Worm (Caenorhabditis elegans) whole organism, L4 larva: ENCODE results near the gene C56C10.6.

Experiments used
- D1046.2 ChIP-seq: fragments of 200-800 bp; sonication (Bioruptor generic); IDR thresholded peaks from 2 replicates; pipeline ENCODE4 v1.3.6; 2022; ENCODE audit warnings: missing genetic modification characterization, missing compliant biosample characterization
- F10B5.3 ChIP-seq: sonication (generic microtip); optimal IDR thresholded peaks from 2 replicates; lab custom pipeline; 2016; ENCODE audit warnings: mild to moderate bottlenecking, missing genetic modification characterization, missing compliant biosample characterization
- F44E2.7 ChIP-seq: fragments of 200-800 bp; sonication (Bioruptor generic); IDR thresholded peaks from 2 replicates; pipeline ENCODE4 v2.1.2; 2022; ENCODE audit warnings: missing genetic modification characterization, missing compliant biosample characterization
- T20F7.1 ChIP-seq: fragments of 200-800 bp; sonication (Bioruptor generic); optimal IDR thresholded peaks from 2 replicates; lab custom pipeline; 2018; ENCODE audit warnings: mild to moderate bottlenecking, missing genetic modification characterization, missing compliant biosample characterization
- aly-2 ChIP-seq: sonication (generic microtip); optimal IDR thresholded peaks from 2 replicates; lab custom pipeline; 2018; ENCODE audit warnings: missing biosample characterization, missing genetic modification characterization
- arid-1 ChIP-seq: fragments of 200-800 bp; sonication (Bioruptor generic); conservative IDR thresholded peaks from 2 replicates; pipeline ENCODE4 v1.3.6; 2022; ENCODE audit warnings: missing genetic modification reagents, missing genetic modification characterization, missing compliant biosample characterization
- attf-4 ChIP-seq: sonication (generic microtip); optimal IDR thresholded peaks from 3 replicates; lab custom pipeline; 2017; ENCODE audit warnings: missing biosample characterization, missing genetic modification characterization
- ceh-32 ChIP-seq: sonication (generic microtip); optimal IDR thresholded peaks from 2 replicates; lab custom pipeline; 2016; ENCODE audit warnings: mild to moderate bottlenecking, missing genetic modification characterization, missing compliant biosample characterization; ENCODE audit not compliant: poor library complexity
- ceh-44 ChIP-seq: fragments of 200-800 bp; sonication (Bioruptor generic); IDR thresholded peaks from 2 replicates; pipeline ENCODE4 v1.3.6; 2022; ENCODE audit warnings: missing genetic modification reagents, missing genetic modification characterization, missing compliant biosample characterization
- ceh-62 ChIP-seq: sonication (generic microtip); optimal IDR thresholded peaks from 2 replicates; lab custom pipeline; 2017; ENCODE audit warnings: missing biosample characterization, missing genetic modification characterization
- ctbp-1 ChIP-seq: fragments of 200-800 bp; sonication (Bioruptor generic); IDR thresholded peaks from 2 replicates; pipeline ENCODE4 v1.3.6; 2022; ENCODE audit warnings: missing genetic modification reagents, missing genetic modification characterization, missing compliant biosample characterization
- daf-19 ChIP-seq: fragments of 200-800 bp; sonication (Bioruptor generic); conservative IDR thresholded peaks from 2 replicates; pipeline ENCODE4 v1.3.6; 2022; ENCODE audit warnings: missing genetic modification characterization, missing compliant biosample characterization
- daf-8 ChIP-seq: fragments of 200-800 bp; sonication (Bioruptor generic); IDR thresholded peaks from 2 replicates; pipeline ENCODE4 v1.3.6; 2022; ENCODE audit warnings: missing genetic modification characterization, missing compliant biosample characterization
- dmd-6 ChIP-seq: fragments of 200-800 bp; sonication (Bioruptor generic); IDR thresholded peaks from 2 replicates; pipeline ENCODE4 v1.3.6; 2022; ENCODE audit warnings: missing genetic modification reagents, missing genetic modification characterization, missing compliant biosample characterization
- dmd-8 ChIP-seq: fragments of 200-800 bp; sonication (Bioruptor generic); IDR thresholded peaks from 2 replicates; pipeline ENCODE4 v1.3.6; 2022; ENCODE audit warnings: missing genetic modification characterization, missing compliant biosample characterization
- dmd-9 ChIP-seq: fragments of 200-800 bp; sonication (Bioruptor generic); IDR thresholded peaks from 2 replicates; pipeline ENCODE4 v1.3.6; 2022; ENCODE audit warnings: missing genetic modification reagents, missing genetic modification characterization, missing compliant biosample characterization
- egl-43 ChIP-seq: fragments of 200-800 bp; sonication (Bioruptor generic); IDR thresholded peaks from 2 replicates; pipeline ENCODE4 v1.3.6; 2022; ENCODE audit warnings: missing genetic modification reagents, missing genetic modification characterization, missing compliant biosample characterization
- gei-8 ChIP-seq: fragments of 200-800 bp; sonication (Bioruptor generic); optimal IDR thresholded peaks from 2 replicates; lab custom pipeline; 2018; ENCODE audit warnings: mild to moderate bottlenecking, missing genetic modification characterization, missing compliant biosample characterization
- jun-1 ChIP-seq: fragments of 150-350 bp; optimal IDR thresholded peaks from 2 replicates; lab custom pipeline; 2014; ENCODE audit warnings: missing biosample characterization, missing genetic modification reagents, missing genetic modification characterization
- lin-1 ChIP-seq: fragments of 200-800 bp; sonication (Bioruptor generic); IDR thresholded peaks from 2 replicates; pipeline ENCODE4 v1.3.6; 2022; ENCODE audit warnings: missing genetic modification reagents, missing genetic modification characterization, missing compliant biosample characterization
- lin-13 ChIP-seq: fragments of 150-350 bp; optimal IDR thresholded peaks from 2 replicates; lab custom pipeline; 2014; ENCODE audit warnings: missing biosample characterization, missing genetic modification reagents, missing genetic modification characterization
- madf-5 ChIP-seq, 2 experiments: fragments of 200-800 bp; sonication (Bioruptor generic); IDR thresholded peaks; 2 replicates each; pipeline ENCODE4 v1.3.6; 2022; ENCODE audit warnings: missing compliant biosample characterization in 2 of 2, missing genetic modification characterization in 2 of 2
- madf-9 ChIP-seq: fragments of 200-800 bp; sonication (Bioruptor generic); conservative IDR thresholded peaks from 2 replicates; pipeline ENCODE4 v1.3.6; 2022; ENCODE audit warnings: missing genetic modification reagents, missing genetic modification characterization, missing compliant biosample characterization
- mdt-29 ChIP-seq: fragments of 200-800 bp; sonication (Bioruptor generic); IDR thresholded peaks from 2 replicates; pipeline ENCODE4 v1.3.6; 2022; ENCODE audit warnings: missing genetic modification reagents, missing genetic modification characterization, missing compliant biosample characterization
- mes-2 ChIP-seq: sonication (generic microtip); optimal IDR thresholded peaks from 2 replicates; lab custom pipeline; 2016; ENCODE audit warnings: missing genotype, mild to moderate bottlenecking, missing genetic modification characterization, missing compliant biosample characterization; ENCODE audit not compliant: poor library complexity, severe bottlenecking
- mxl-2 ChIP-seq: fragments of 200-800 bp; sonication (Bioruptor generic); conservative IDR thresholded peaks from 2 replicates; pipeline ENCODE4 v1.3.6; 2022; ENCODE audit warnings: missing genetic modification reagents, missing genetic modification characterization, missing compliant biosample characterization
- nhr-10 ChIP-seq: fragments of 150-350 bp; optimal IDR thresholded peaks from 2 replicates; lab custom pipeline; 2014; ENCODE audit warnings: missing biosample characterization, missing genetic modification characterization
- nhr-111 ChIP-seq: fragments of 200-800 bp; sonication (Bioruptor generic); optimal IDR thresholded peaks from 2 replicates; lab custom pipeline; 2018; ENCODE audit warnings: mild to moderate bottlenecking, missing genetic modification characterization, missing compliant biosample characterization
- nhr-41 ChIP-seq: fragments of 200-800 bp; sonication (Bioruptor generic); IDR thresholded peaks from 2 replicates; pipeline ENCODE4 v1.3.6; 2022; ENCODE audit warnings: missing genetic modification reagents, missing genetic modification characterization, missing compliant biosample characterization
- nhr-42 ChIP-seq: fragments of 200-800 bp; sonication (Bioruptor generic); IDR thresholded peaks from 2 replicates; pipeline ENCODE4 v1.3.6; 2022; ENCODE audit warnings: missing genetic modification characterization, missing compliant biosample characterization
- nhr-48 ChIP-seq: sonication (generic microtip); optimal IDR thresholded peaks from 2 replicates; lab custom pipeline; 2016; ENCODE audit warnings: mild to moderate bottlenecking, missing genetic modification characterization, missing compliant biosample characterization
- nhr-76 ChIP-seq: fragments of 150-350 bp; optimal IDR thresholded peaks from 2 replicates; lab custom pipeline; 2014; ENCODE audit warnings: missing biosample characterization, missing genetic modification characterization
- nhr-77 ChIP-seq: fragments of 150-350 bp; optimal IDR thresholded peaks from 2 replicates; lab custom pipeline; 2014; ENCODE audit warnings: missing biosample characterization, missing genetic modification characterization
- pha-4 ChIP-seq, 2 experiments: fragments of 150-350 bp in 1 of 2; fragments of 200-800 bp in 1 of 2; sonication (Bioruptor generic) in 1 of 2; IDR thresholded peaks in 1 of 2; optimal IDR thresholded peaks in 1 of 2; 2 replicates each; pipeline versions ENCODE4 v1.3.6 to Lab custom; 2014 to 2022; ENCODE audit warnings: missing genetic modification characterization in 2 of 2, missing genetic modification reagents in 2 of 2, missing biosample characterization in 1 of 2, missing compliant biosample characterization in 1 of 2
- php-3 ChIP-seq: fragments of 200-800 bp; sonication (Bioruptor generic); IDR thresholded peaks from 2 replicates; pipeline ENCODE4 v1.3.6; 2022; ENCODE audit warnings: missing genetic modification reagents, missing genetic modification characterization, missing compliant biosample characterization
- rbr-2 ChIP-seq: sonication (generic microtip); optimal IDR thresholded peaks from 2 replicates; lab custom pipeline; 2016; ENCODE audit warnings: missing genotype, missing genetic modification characterization, missing compliant biosample characterization
- saeg-2 ChIP-seq: fragments of 200-800 bp; sonication (Bioruptor generic); IDR thresholded peaks from 2 replicates; pipeline ENCODE4 v1.3.6; 2022; ENCODE audit warnings: missing genetic modification reagents, missing genetic modification characterization, missing compliant biosample characterization
- set-16 ChIP-seq: fragments of 200-800 bp; sonication (Bioruptor generic); IDR thresholded peaks from 2 replicates; pipeline ENCODE4 v1.3.6; 2022; ENCODE audit warnings: missing genetic modification reagents, missing genetic modification characterization, missing compliant biosample characterization
- snpc-1.2 ChIP-seq: fragments of 200-800 bp; sonication (Bioruptor generic); IDR thresholded peaks from 2 replicates; pipeline ENCODE4 v1.3.6; 2022; ENCODE audit warnings: missing genetic modification reagents, missing genetic modification characterization, missing compliant biosample characterization
- tra-1 ChIP-seq: fragments of 200-800 bp; sonication (Bioruptor generic); IDR thresholded peaks from 2 replicates; pipeline ENCODE4 v1.3.6; 2022; ENCODE audit warnings: missing genetic modification reagents, missing genetic modification characterization, missing compliant biosample characterization
- unc-130 ChIP-seq: sonication (generic microtip); optimal IDR thresholded peaks from 2 replicates; lab custom pipeline; 2016; ENCODE audit warnings: missing genetic modification reagents, missing genetic modification characterization, missing compliant biosample characterization
- zfp-2 ChIP-seq: sonication (generic microtip); optimal IDR thresholded peaks from 2 replicates; lab custom pipeline; 2016; ENCODE audit warnings: mild to moderate bottlenecking, missing genetic modification characterization, missing compliant biosample characterization
- zip-11 ChIP-seq: fragments of 200-800 bp; sonication (Bioruptor generic); IDR thresholded peaks from 2 replicates; pipeline ENCODE4 v1.3.6; 2022; ENCODE audit warnings: missing genetic modification characterization, missing compliant biosample characterization

C56C10.6 gene

DNA sequence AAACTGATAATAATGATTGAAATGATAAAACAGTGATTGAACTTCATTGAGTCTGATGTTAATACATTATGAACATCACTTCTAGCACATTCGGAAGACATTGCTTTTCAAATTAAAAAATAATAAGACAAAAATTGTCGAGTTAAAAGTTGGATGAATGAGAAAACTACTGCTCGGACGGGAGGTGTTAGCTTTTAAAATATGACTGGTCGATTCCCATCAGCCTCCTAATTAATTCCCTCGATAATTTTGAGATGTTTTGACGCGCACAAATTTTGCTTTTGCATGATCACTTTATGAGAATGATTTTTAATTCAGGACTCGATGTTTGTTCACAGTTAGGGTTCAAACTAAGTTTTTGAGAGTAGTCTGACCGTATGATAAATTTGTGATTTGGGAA lies 7.5 kb downstream of the C56C10.6 start, which contains the start of gene sra-28:
sra-28 (minus strand) TSS at position 101 of the 400 bp plus-strand sequence.
- TF ChIP-seq egl-43 (GFP tag; lab: Robert Waterston, UW) (no peak), jun-1 (tag; lab: Kevin White, UChicago) (no peak), tra-1 (no peak), set-16 (GFP tag; lab: Robert Waterston, UW) (no peak), nhr-48 (no peak), nhr-10 (tag; lab: Kevin White, UChicago) (no peak), lin-1 (GFP tag; lab: Robert Waterston, UW) (no peak), attf-4 (tag; lab: Kevin White, UChicago) (no peak), aly-2 (tag; lab: Kevin White, UChicago) (no peak), saeg-2 (GFP tag; lab: Robert Waterston, UW) (no peak), ceh-44 (GFP tag; lab: Robert Waterston, UW) (no peak), D1046.2 (GFP tag; lab: Robert Waterston, UW) (no peak), F10B5.3 (no peak), daf-8 (GFP tag; lab: Robert Waterston, UW) (no peak), snpc-1.2 (no peak), nhr-76 (no peak), php-3 (GFP tag; lab: Robert Waterston, UW) (no peak), ctbp-1 (GFP tag; lab: Robert Waterston, UW) (no peak)

DNA sequence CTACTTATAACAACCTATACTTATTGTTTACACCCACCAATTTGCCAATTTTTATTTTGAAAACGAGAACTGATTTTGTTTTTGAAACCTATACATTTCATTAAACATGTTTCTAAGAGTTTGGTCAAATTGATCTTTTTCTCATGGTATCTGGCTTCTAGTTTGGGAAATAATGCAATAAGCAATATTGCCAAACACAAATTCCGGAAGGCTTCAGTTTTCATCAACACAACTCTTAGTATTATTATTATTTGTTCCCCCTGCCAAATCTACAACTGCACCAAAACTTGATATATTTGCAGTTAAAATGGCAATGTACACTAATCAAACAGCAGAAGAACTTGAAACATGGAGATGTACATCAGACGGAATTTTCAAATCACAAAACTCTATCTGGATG lies 12.4 kb downstream of the C56C10.6 start, which contains the start of gene sra-27:
sra-27 (plus strand) TSS at position 301 of the 400 bp plus-strand sequence.
- TF ChIP-seq nhr-42 (GFP tag; lab: Robert Waterston, UW) (no peak), set-16 (GFP tag; lab: Robert Waterston, UW) (no peak), F44E2.7 (GFP tag; lab: Robert Waterston, UW) (no peak), nhr-41 (no peak), arid-1 (GFP tag; lab: Robert Waterston, UW) (no peak), dmd-9 (GFP tag; lab: Robert Waterston, UW) (no peak), madf-5 (GFP tag; IDR thresholded peaks at IDR 0.05; lab: Robert Waterston, UW) (no peak), lin-13 (GFP tag; lab: Kevin White, UChicago) (no peak), dmd-8 (GFP tag; lab: Robert Waterston, UW) (no peak), nhr-48 (no peak)

DNA sequence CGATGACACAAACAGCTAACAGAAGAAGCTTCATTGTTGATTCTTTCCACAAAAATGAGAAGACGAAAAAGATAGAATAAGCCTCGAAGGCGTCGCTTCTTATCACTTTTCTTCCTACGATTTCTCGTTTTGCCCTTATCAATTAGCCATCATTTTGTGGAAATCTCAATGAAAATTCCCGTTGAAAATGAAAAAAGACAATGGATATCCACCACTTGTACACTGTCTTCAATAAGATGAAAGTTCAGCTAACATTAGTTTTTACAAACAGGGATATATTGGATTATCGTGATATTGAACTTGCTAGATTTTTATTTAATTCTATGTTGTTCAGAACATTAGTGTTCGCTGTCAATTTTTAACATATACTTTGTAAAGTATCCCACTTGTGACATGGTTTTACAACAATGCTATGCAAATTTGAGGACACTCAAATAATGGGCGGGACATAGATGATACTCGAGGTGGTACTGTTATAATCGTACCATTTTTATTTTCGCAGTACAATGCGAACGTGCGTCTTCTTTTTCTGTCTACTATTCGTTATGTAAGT lies 14.4 kb downstream of the C56C10.6 start, which contains the start of the genes F18C5.5 and F18C5.9:
F18C5.5 (minus strand) TSS at position 101 of the 553 bp plus-strand sequence.
F18C5.9 (plus strand) TSS at position 503 of the 553 bp plus-strand sequence.
- no peak for TF ChIP-seq rbr-2 (tag; lab: Kevin White, UChicago)
- no peak for TF ChIP-seq dmd-6 (GFP tag; lab: Robert Waterston, UW)
- no peak for TF ChIP-seq zip-11 (GFP tag; lab: Robert Waterston, UW)
- no peak for TF ChIP-seq ceh-62 (tag; lab: Kevin White, UChicago)
- TF ChIP-seq saeg-2 (GFP tag; lab: Robert Waterston, UW) = no peak
- no peak for TF ChIP-seq madf-9 (GFP tag; lab: Robert Waterston, UW)
- no peak for TF ChIP-seq T20F7.1 (GFP tag; lab: Kevin White, UChicago)
- no peak for TF ChIP-seq php-3 (GFP tag; lab: Robert Waterston, UW)
- TF ChIP-seq dmd-9 (GFP tag; lab: Robert Waterston, UW) = no peak
- TF ChIP-seq egl-43 (GFP tag; lab: Robert Waterston, UW) = no peak
- TF ChIP-seq snpc-1.2 = no peak
- no peak for TF ChIP-seq madf-5 (GFP tag; IDR thresholded peaks at IDR 0.05; lab: Robert Waterston, UW)
- TF ChIP-seq nhr-111 (GFP tag; lab: Kevin White, UChicago) = no peak

DNA sequence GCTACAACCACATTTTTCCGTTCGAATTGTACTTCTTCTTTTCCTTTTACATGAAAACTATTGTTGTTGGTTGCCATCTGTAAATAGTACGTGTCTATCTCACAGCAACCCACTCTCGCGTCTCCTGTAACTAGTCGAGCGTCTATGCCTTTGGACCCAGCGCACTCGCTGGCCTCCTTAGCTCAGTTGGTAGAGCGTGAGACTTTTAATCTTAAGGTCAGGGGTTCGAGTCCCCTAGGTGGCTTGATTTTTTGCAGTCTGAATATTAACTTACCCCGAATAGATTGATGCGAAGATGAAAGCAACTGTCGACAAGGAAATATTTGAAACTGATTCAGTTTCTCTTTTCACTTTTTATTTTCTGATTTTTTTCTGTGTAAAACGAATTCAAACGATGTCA lies 16.1 kb downstream of the C56C10.6 start, which contains the start of gene mpz-3:
mpz-3 (minus strand) TSS at position 320 of the 400 bp plus-strand sequence.
- TF ChIP-seq zfp-2 (no peak), nhr-48 (peak; percentile 26), rbr-2 (tag; lab: Kevin White, UChicago) (peak; percentile 62), mes-2 (tag; lab: Kevin White, UChicago) (no peak), nhr-77 (tag; lab: Kevin White, UChicago) (peak; percentile 0), daf-19 (GFP tag; lab: Robert Waterston, UW) (0 out of 2 replicates have a peak, but pooled peaks have one; percentile 40), pha-4 (GFP tag; IDR thresholded peaks at IDR 0.05; lab: Robert Waterston, UW) (peak; percentile 68; the same call in 1 of the 2 replicates), pha-4 (tag; optimal IDR thresholded peaks at IDR 0.05; lab: Kevin White, UChicago) (no peak), nhr-41 (peak; percentile 68; the same call in 1 of the 2 replicates), mxl-2 (GFP tag; lab: Robert Waterston, UW) (0 out of 2 replicates have a peak, but pooled peaks have one; percentile 24), snpc-1.2 (peak; percentile 49; the same call in 1 of the 2 replicates), unc-130 (GFP tag; lab: Kevin White, UChicago) (peak; percentile 47), ceh-32 (tag; lab: Kevin White, UChicago) (no peak), mdt-29 (GFP tag; lab: Robert Waterston, UW) (peak; percentile 30; the same call in 1 of the 2 replicates), gei-8 (GFP tag; lab: Kevin White, UChicago) (peak; percentile 15), set-16 (GFP tag; lab: Robert Waterston, UW) (no peak)
